Fruit fly (Drosophila melanogaster): ENCODE data around the gene CG8132.

DNA sequence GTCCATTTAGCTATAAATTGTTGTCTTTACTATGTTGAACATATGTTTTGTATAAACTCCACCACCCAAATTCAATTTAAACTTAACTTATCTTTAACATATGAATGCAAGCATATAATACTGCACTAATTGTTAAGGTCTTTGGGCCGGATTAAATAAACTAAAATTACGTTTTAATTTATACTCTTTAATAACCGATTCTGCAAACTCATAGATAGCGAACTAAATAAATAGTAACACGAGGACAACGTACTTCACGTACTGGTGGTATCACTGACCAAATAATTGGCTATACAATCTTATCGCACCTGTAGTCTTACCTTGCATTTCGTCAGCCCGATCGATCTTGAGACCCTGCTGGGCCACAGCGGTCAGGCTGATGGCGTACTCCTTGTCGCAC is 8.9 kb upstream of the CG8132 start:
- TF ChIP-seq CG8478 (optimal IDR thresholded peaks at IDR 0.05) (no peak), psq (optimal IDR thresholded peaks at IDR 0.05) (no peak)
